Worm (Caenorhabditis elegans) whole organism, midembryonic: ENCODE results near the gene lrr-1.

Experiments
- T22C8.4 ChIP-seq: fragments of 200-800 bp; sonication (Bioruptor generic); IDR thresholded peaks from 2 replicates; pipeline ENCODE4 v1.3.6; 2022; ENCODE audit warnings: missing genetic modification characterization, missing compliant biosample characterization
- flt-1 ChIP-seq: fragments of 200-800 bp; sonication (Bioruptor generic); IDR thresholded peaks from 2 replicates; pipeline ENCODE4 v1.3.6; 2022; ENCODE audit warnings: missing genetic modification characterization, missing compliant biosample characterization
- med-1 ChIP-seq: sonication (generic microtip); optimal IDR thresholded peaks from 2 replicates; lab custom pipeline; 2017; ENCODE audit warnings: missing genetic modification characterization, mild to moderate bottlenecking, missing compliant biosample characterization, antibody characterized with exemption, missing genetic modification reagents; ENCODE audit not compliant: insufficient read depth
- ref-1 ChIP-seq: fragments of 200-800 bp; sonication (Bioruptor generic); conservative IDR thresholded peaks from 2 replicates; pipeline ENCODE4 v1.3.6; 2022; ENCODE audit warnings: missing genetic modification reagents, missing genetic modification characterization, missing compliant biosample characterization
- tab-1 ChIP-seq: fragments of 200-800 bp; sonication (Bioruptor generic); IDR thresholded peaks from 2 replicates; pipeline ENCODE4 v1.3.6; 2022; ENCODE audit warnings: missing genetic modification characterization, missing compliant biosample characterization
- ztf-23 ChIP-seq: fragments of 200-800 bp; sonication (Bioruptor generic); IDR thresholded peaks from 2 replicates; pipeline ENCODE4 v1.3.6; 2022; ENCODE audit warnings: missing genetic modification reagents, missing genetic modification characterization, missing compliant biosample characterization
- ztf-29 ChIP-seq: fragments of 200-800 bp; sonication (Bioruptor generic); IDR thresholded peaks from 2 replicates; pipeline ENCODE4 v1.3.6; 2022; ENCODE audit warnings: missing genetic modification reagents, missing genetic modification characterization, missing compliant biosample characterization

ce11 chrII:4987257-4987656 lies 49.0 kb downstream of the lrr-1 start:
- TF ChIP-seq T22C8.4 (GFP tag; lab: Robert Waterston, UW) (no peak), flt-1 (GFP tag; lab: Robert Waterston, UW) (no peak), ref-1 (GFP tag; lab: Robert Waterston, UW) (no peak), ztf-23 (GFP tag; lab: Robert Waterston, UW) (no peak), ztf-29 (no peak), med-1 (GFP tag; lab: Kevin White, UChicago) (no peak), tab-1 (GFP tag; lab: Robert Waterston, UW) (no peak)
